Fruit fly (Drosophila melanogaster) whole organism, embryonic: ENCODE measurements around the gene uif.

Experiments
- Atf6 ChIP-seq: fragments of 200-800 bp; sonication (Bioruptor generic); IDR thresholded peaks from 2 replicates; pipeline ENCODE4 v1.3.6; 2022; ENCODE audit warnings: missing biosample characterization, missing genetic modification characterization
- CG10147 ChIP-seq: fragments of 200-800 bp; sonication (Bioruptor generic); optimal IDR thresholded peaks from 2 replicates; lab custom pipeline; 2019; ENCODE audit warnings: missing biosample characterization, mild to moderate bottlenecking, missing genetic modification characterization, moderate library complexity
- CG10431 ChIP-seq: fragments of 200-800 bp; sonication (Bioruptor generic); optimal IDR thresholded peaks from 3 replicates; lab custom pipeline; 2018; ENCODE audit warnings: missing biosample characterization, mild to moderate bottlenecking, missing genetic modification characterization
- CG10462 ChIP-seq: fragments of 200-800 bp; sonication (Bioruptor generic); optimal IDR thresholded peaks from 2 replicates; lab custom pipeline; 2016; ENCODE audit warnings: missing biosample characterization, missing genetic modification characterization
- CG10543 ChIP-seq: fragments of 200-800 bp; sonication (Bioruptor generic); optimal IDR thresholded peaks from 3 replicates; lab custom pipeline; 2017; ENCODE audit warnings: missing biosample characterization, mild to moderate bottlenecking, missing genetic modification characterization, moderate library complexity
- CG10654 ChIP-seq: fragments of 200-800 bp; sonication (Bioruptor generic); optimal IDR thresholded peaks from 2 replicates; lab custom pipeline; 2016; ENCODE audit warnings: missing biosample characterization, missing genetic modification characterization
- CG11085 ChIP-seq: fragments of 200-800 bp; sonication (Bioruptor generic); IDR thresholded peaks from 2 replicates; pipeline ENCODE4 v1.3.6; 2022; ENCODE audit warnings: missing biosample characterization, missing genetic modification characterization
- CG14710 ChIP-seq: fragments of 200-800 bp; sonication (Bioruptor generic); optimal IDR thresholded peaks from 3 replicates; lab custom pipeline; 2019; ENCODE audit warnings: missing biosample characterization, mild to moderate bottlenecking, missing genetic modification characterization, moderate library complexity
- CG1792 ChIP-seq: fragments of 200-800 bp; sonication (Bioruptor generic); optimal IDR thresholded peaks from 2 replicates; lab custom pipeline; 2016; ENCODE audit warnings: missing biosample characterization, missing genetic modification characterization
- CG2120 ChIP-seq: fragments of 200-800 bp; sonication (Bioruptor generic); optimal IDR thresholded peaks from 3 replicates; lab custom pipeline; 2016; ENCODE audit warnings: missing biosample characterization, missing genetic modification characterization
- CG2129 ChIP-seq: fragments of 200-800 bp; sonication (Bioruptor generic); IDR thresholded peaks from 2 replicates; pipeline ENCODE4 v1.3.6; 2022; ENCODE audit warnings: missing biosample characterization, missing genetic modification characterization; ENCODE audit not compliant: partially characterized antibody
- CG30020 ChIP-seq: fragments of 200-800 bp; optimal IDR thresholded peaks from 2 replicates; lab custom pipeline; 2019; ENCODE audit warnings: missing biosample characterization, mild to moderate bottlenecking, missing genetic modification characterization, moderate library complexity
- CG30403 ChIP-seq: fragments of 200-800 bp; sonication (Bioruptor generic); optimal IDR thresholded peaks from 3 replicates; lab custom pipeline; 2016; ENCODE audit warnings: missing biosample characterization, missing genetic modification characterization
- CG4617 ChIP-seq: fragments of 200-800 bp; sonication (Bioruptor generic); optimal IDR thresholded peaks from 3 replicates; lab custom pipeline; 2016; ENCODE audit warnings: missing biosample characterization, missing genetic modification characterization, borderline replicate concordance
- CG7928 ChIP-seq: fragments of 200-800 bp; sonication (Bioruptor generic); optimal IDR thresholded peaks from 2 replicates; lab custom pipeline; 2017; ENCODE audit warnings: missing biosample characterization, mild to moderate bottlenecking, missing genetic modification characterization
- CG9932 ChIP-seq: fragments of 200-800 bp; sonication (Bioruptor generic); IDR thresholded peaks from 2 replicates; pipeline ENCODE4 v1.3.6; 2022; ENCODE audit warnings: missing biosample characterization, missing genetic modification characterization
- CHES-1-like ChIP-seq: fragments of 200-800 bp; sonication (Bioruptor generic); optimal IDR thresholded peaks from 2 replicates; lab custom pipeline; 2016; ENCODE audit warnings: missing biosample characterization, missing genetic modification characterization
- CrebB ChIP-seq: fragments of 200-800 bp; sonication (Bioruptor generic); optimal IDR thresholded peaks from 3 replicates; lab custom pipeline; 2018; ENCODE audit warnings: missing biosample characterization, mild to moderate bottlenecking, missing genetic modification characterization
- D19A ChIP-seq: fragments of 200-800 bp; optimal IDR thresholded peaks from 3 replicates; lab custom pipeline; 2019; ENCODE audit warnings: missing biosample characterization, mild to moderate bottlenecking, missing genetic modification characterization, moderate library complexity
- Dbx ChIP-seq: fragments of 200-800 bp; sonication (Bioruptor generic); IDR thresholded peaks from 3 replicates; pipeline ENCODE4 v1.3.6; 2022; ENCODE audit warnings: missing biosample characterization, missing genetic modification characterization
- E2f2 ChIP-seq: fragments of 200-800 bp; sonication (Bioruptor generic); IDR thresholded peaks from 2 replicates; pipeline ENCODE4 v1.3.6; 2022; ENCODE audit warnings: missing biosample characterization, missing genetic modification characterization
- GATAe ChIP-seq: fragments of 200-800 bp; sonication (Bioruptor generic); conservative IDR thresholded peaks from 2 replicates; pipeline ENCODE4 v1.3.6; 2022; ENCODE audit warnings: missing biosample characterization, missing genetic modification characterization
- H2.0 ChIP-seq: fragments of 200-800 bp; sonication (Bioruptor generic); IDR thresholded peaks from 2 replicates; pipeline ENCODE4 v1.3.6; 2022; ENCODE audit warnings: missing biosample characterization, missing genetic modification characterization
- HmgZ ChIP-seq: fragments of 200-800 bp; sonication (Bioruptor generic); optimal IDR thresholded peaks from 2 replicates; lab custom pipeline; 2018; ENCODE audit warnings: missing biosample characterization, mild to moderate bottlenecking, missing genetic modification characterization
- Hmr ChIP-seq: fragments of 200-800 bp; sonication (Bioruptor generic); optimal IDR thresholded peaks from 3 replicates; lab custom pipeline; 2017; ENCODE audit warnings: mild to moderate bottlenecking, missing biosample characterization, missing genetic modification reagents, missing genetic modification characterization
- MESR4 ChIP-seq: fragments of 200-800 bp; sonication (Bioruptor generic); optimal IDR thresholded peaks from 2 replicates; lab custom pipeline; 2018; ENCODE audit warnings: missing biosample characterization, mild to moderate bottlenecking, missing genetic modification characterization, moderate library complexity
- Med ChIP-seq: fragments of 200-800 bp; sonication (Bioruptor generic); peaks from one replicate; lab custom pipeline; 2016; ENCODE audit warnings: missing biosample characterization, missing genetic modification characterization, mild to moderate bottlenecking, inconsistent platforms, moderate library complexity
- NFAT ChIP-seq: fragments of 200-800 bp; sonication (Bioruptor generic); IDR thresholded peaks from 2 replicates; pipeline ENCODE4 v1.3.6; 2022; ENCODE audit warnings: missing biosample characterization, missing genetic modification characterization
- Vsx1 ChIP-seq: fragments of 200-800 bp; sonication (Bioruptor generic); optimal IDR thresholded peaks from 2 replicates; lab custom pipeline; 2017; ENCODE audit warnings: missing biosample characterization, mild to moderate bottlenecking, missing genetic modification characterization, missing genetic modification reagents
- al ChIP-seq: fragments of 200-800 bp; sonication (Bioruptor generic); IDR thresholded peaks from 2 replicates; pipeline ENCODE4 v1.3.6; 2022; ENCODE audit warnings: missing biosample characterization, missing genetic modification characterization
- ap ChIP-seq: fragments of 200-800 bp; sonication (Bioruptor generic); IDR thresholded peaks from 2 replicates; pipeline ENCODE4 v1.3.6; 2022; ENCODE audit warnings: missing biosample characterization, missing genetic modification characterization
- cas ChIP-seq: fragments of 200-800 bp; sonication (Bioruptor generic); IDR thresholded peaks from 2 replicates; pipeline ENCODE4 v1.3.6; 2022; ENCODE audit warnings: missing biosample characterization, missing genetic modification characterization
- cg ChIP-seq: fragments of 200-800 bp; sonication (Bioruptor generic); optimal IDR thresholded peaks from 3 replicates; lab custom pipeline; 2019; ENCODE audit warnings: missing biosample characterization, mild to moderate bottlenecking, missing genetic modification characterization, moderate library complexity
- crc ChIP-seq: fragments of 200-800 bp; sonication (Bioruptor generic); optimal IDR thresholded peaks from 2 replicates; lab custom pipeline; 2016; ENCODE audit warnings: missing biosample characterization, missing genetic modification characterization
- croc ChIP-seq: fragments of 200-800 bp; sonication (Bioruptor generic); conservative IDR thresholded peaks from 3 replicates; pipeline ENCODE4 v1.3.6; 2022; ENCODE audit warnings: missing biosample characterization, missing genetic modification characterization
- dati ChIP-seq: fragments of 200-800 bp; sonication (Bioruptor generic); IDR thresholded peaks from 2 replicates; pipeline ENCODE4 v1.3.6; 2022; ENCODE audit warnings: missing biosample characterization, missing genetic modification characterization
- eyg ChIP-seq: fragments of 200-800 bp; sonication (Bioruptor generic); optimal IDR thresholded peaks from 3 replicates; lab custom pipeline; 2016; ENCODE audit warnings: missing biosample characterization, missing genetic modification characterization
- jigr1 ChIP-seq: fragments of 200-800 bp; sonication (Bioruptor generic); IDR thresholded peaks from 3 replicates; pipeline ENCODE4 v1.3.6; 2022; ENCODE audit warnings: missing biosample characterization, missing genetic modification characterization
- kay ChIP-seq: fragments of 200-800 bp; sonication (Bioruptor generic); optimal IDR thresholded peaks from 2 replicates; lab custom pipeline; 2016; ENCODE audit warnings: missing biosample characterization, missing genetic modification characterization
- klu ChIP-seq: fragments of 200-800 bp; sonication (Bioruptor generic); IDR thresholded peaks from 2 replicates; pipeline ENCODE4 v1.3.6; 2022; ENCODE audit warnings: missing biosample characterization, missing genetic modification characterization
- knrl ChIP-seq: fragments of 200-800 bp; sonication (Bioruptor generic); IDR thresholded peaks from 3 replicates; pipeline ENCODE4 v1.3.6; 2022; ENCODE audit warnings: missing biosample characterization, missing genetic modification characterization; ENCODE audit not compliant: partially characterized antibody
- pho ChIP-seq: fragments of 200-800 bp; sonication (Bioruptor generic); optimal IDR thresholded peaks from 2 replicates; lab custom pipeline; 2016; ENCODE audit warnings: missing biosample characterization, missing genetic modification characterization
- phol ChIP-seq: fragments of 200-800 bp; sonication (Bioruptor generic); optimal IDR thresholded peaks from 3 replicates; lab custom pipeline; 2018; ENCODE audit warnings: missing biosample characterization, mild to moderate bottlenecking, missing genetic modification characterization, moderate library complexity
- pnt ChIP-seq: fragments of 200-800 bp; sonication (Bioruptor generic); optimal IDR thresholded peaks from 3 replicates; lab custom pipeline; 2016; ENCODE audit warnings: missing biosample characterization, missing genetic modification characterization
- prd ChIP-seq, 3 experiments: fragments of >200 bp in 2 of 3; fragments of 200-800 bp in 1 of 3; sonication (Bioruptor generic) in 1 of 3; optimal IDR thresholded peaks in 2 of 3; IDR thresholded peaks in 1 of 3; 2 replicates in 2 of 3; 3 replicates in 1 of 3; pipeline versions ENCODE4 v1.3.6 to Lab custom; 2017 to 2022; ENCODE audit warnings: missing biosample characterization in 1 of 3, missing genetic modification characterization in 1 of 3
- schlank ChIP-seq: fragments of 200-800 bp; sonication (Bioruptor generic); optimal IDR thresholded peaks from 2 replicates; lab custom pipeline; 2018; ENCODE audit warnings: missing biosample characterization, mild to moderate bottlenecking, missing genetic modification characterization
- sob ChIP-seq: fragments of 200-800 bp; sonication (Bioruptor generic); IDR thresholded peaks from 2 replicates; pipeline ENCODE4 v1.3.6; 2022; ENCODE audit warnings: missing biosample characterization, missing genetic modification characterization
- ssp ChIP-seq: fragments of 200-800 bp; sonication (Bioruptor generic); IDR thresholded peaks from 2 replicates; pipeline ENCODE4 v1.3.6; 2022; ENCODE audit warnings: missing biosample characterization, missing genetic modification characterization
- stwl ChIP-seq: fragments of 200-800 bp; sonication (Bioruptor generic); optimal IDR thresholded peaks from 3 replicates; lab custom pipeline; 2018; ENCODE audit warnings: missing biosample characterization, mild to moderate bottlenecking, missing genetic modification characterization, moderate library complexity
- tio ChIP-seq: fragments of 200-800 bp; sonication (Bioruptor generic); optimal IDR thresholded peaks from 2 replicates; lab custom pipeline; 2017; ENCODE audit warnings: missing biosample characterization, missing genetic modification characterization, inconsistent platforms

Gene uif

DNA sequence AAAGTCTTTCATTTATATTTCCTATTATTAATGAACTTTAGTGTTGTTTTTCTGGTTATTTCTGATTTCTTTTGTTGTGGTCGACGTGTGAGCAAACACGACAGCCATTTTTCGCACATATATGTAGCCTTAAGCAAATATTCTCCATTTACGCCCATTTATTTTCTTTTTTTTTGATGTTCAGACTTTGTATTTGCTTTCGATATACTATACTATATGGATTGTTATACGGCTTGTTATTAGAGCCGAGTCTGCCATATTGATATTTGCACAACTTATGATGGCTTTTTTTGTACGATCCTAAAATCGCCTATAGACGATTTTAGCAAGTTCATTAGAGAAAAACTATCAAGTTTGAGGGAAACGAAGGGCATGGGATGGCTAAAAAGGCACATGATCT lies 37.5 kb upstream of the uif start (continued):
- TF ChIP-seq jigr1, result no peak
- no peak for TF ChIP-seq CG10431 (GFP tag; lab: Kevin White, UChicago)
- TF ChIP-seq phol (tag; lab: Kevin White, UChicago), result no peak
- TF ChIP-seq Hmr (GFP tag; lab: Kevin White, UChicago), result peak; percentile 60
- TF ChIP-seq CG10462 (GFP tag; lab: Kevin White, UChicago), result no peak
- TF ChIP-seq CG30403 (GFP tag; lab: Kevin White, UChicago), result no peak
- peak; percentile 44; the same call in 1 of the 2 replicates for TF ChIP-seq sob (GFP tag; lab: Robert Waterston, UW)
- peak; percentile 29; the same call in 1 of the 2 replicates for TF ChIP-seq CG11085 (GFP tag; lab: Robert Waterston, UW)
- TF ChIP-seq Atf6, result peak; percentile 55
- peak; percentile 55 for TF ChIP-seq Med (GFP tag; lab: Kevin White, UChicago)
- 0 out of 2 replicates have a peak, but pooled peaks have one; percentile 11 for TF ChIP-seq cas
- peak; percentile 4 for TF ChIP-seq schlank (tag; lab: Kevin White, UChicago)
- peak; percentile 28; the same call in 1 of the 2 replicates for TF ChIP-seq al
- TF ChIP-seq knrl (GFP tag; lab: Robert Waterston, UW), result no peak
- peak; percentile 43 for TF ChIP-seq CG9932
- TF ChIP-seq ap (GFP tag; lab: Robert Waterston, UW), result no peak
- peak; percentile 59 for TF ChIP-seq CG10543 (GFP tag; lab: Kevin White, UChicago)
- TF ChIP-seq CHES-1-like (GFP tag; lab: Kevin White, UChicago), result peak; percentile 1
- no peak for TF ChIP-seq CG1792 (GFP tag; lab: Kevin White, UChicago)
- no peak for TF ChIP-seq CG4617 (GFP tag; lab: Kevin White, UChicago)
- TF ChIP-seq NFAT (GFP tag; lab: Robert Waterston, UW), result no peak
- TF ChIP-seq CG2120 (GFP tag; lab: Kevin White, UChicago), result peak; percentile 67
- peak; percentile 22 for TF ChIP-seq pho (GFP tag; lab: Kevin White, UChicago)
- TF ChIP-seq klu, result no peak
- TF ChIP-seq cg, result no peak
- TF ChIP-seq Dbx, result peak; percentile 62
- TF ChIP-seq kay (GFP tag; lab: Kevin White, UChicago), result no peak
- TF ChIP-seq HmgZ (tag; lab: Kevin White, UChicago), result peak; percentile 1
- TF ChIP-seq CG30020 (tag; lab: Kevin White, UChicago), result no peak
- no peak for TF ChIP-seq CG10147

DNA sequence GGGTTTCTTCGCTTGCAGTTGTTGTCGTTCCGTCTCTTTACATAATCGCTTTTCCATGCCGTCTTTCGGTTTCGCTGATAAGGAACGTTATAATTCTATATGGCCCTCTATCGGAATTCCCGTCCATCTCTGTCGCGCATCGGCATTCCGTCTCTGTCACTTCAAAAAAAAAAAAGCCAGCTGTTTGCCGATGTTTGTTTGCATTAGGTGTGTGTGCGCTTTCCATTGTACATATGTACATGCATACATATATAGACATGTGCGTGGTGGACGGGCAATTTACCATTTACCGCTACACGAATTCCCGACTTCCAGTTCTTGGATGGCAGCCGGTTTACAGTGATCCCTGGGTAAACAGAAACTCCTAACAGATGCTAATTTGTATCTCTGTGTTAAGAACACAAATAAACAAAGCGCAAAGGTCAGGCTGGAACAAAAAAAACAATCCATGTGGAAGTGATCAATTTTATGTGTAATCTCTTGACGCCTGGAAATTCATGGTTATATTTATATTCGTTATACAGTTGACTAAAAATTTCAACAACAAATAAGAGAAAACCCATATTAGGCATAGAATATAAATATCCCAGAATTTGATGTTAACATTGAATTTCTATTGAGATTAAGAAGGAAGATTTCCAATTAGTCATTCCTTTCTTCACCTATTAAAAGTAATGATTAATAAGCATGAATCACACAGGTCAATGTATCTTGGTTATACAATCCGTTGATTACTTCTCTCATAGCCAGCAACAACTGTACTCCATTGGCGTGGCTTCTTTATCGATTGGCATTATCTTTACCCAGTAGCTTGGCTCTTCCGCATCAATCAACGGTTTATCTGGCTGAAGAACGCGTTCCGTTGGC lies 33.1 kb upstream of the uif start:
- TF ChIP-seq E2f2 (GFP tag; lab: Robert Waterston, UW) (no peak), CG10654 (no peak), D19A (tag; lab: Kevin White, UChicago) (no peak), eyg (GFP tag; lab: Kevin White, UChicago) (no peak), CG2129 (GFP tag; lab: Robert Waterston, UW) (no peak), tio (GFP tag; lab: Kevin White, UChicago) (peak; percentile 25), crc (no peak), GATAe (GFP tag; lab: Robert Waterston, UW) (no peak), dati (no peak), pnt (GFP tag; lab: Kevin White, UChicago) (no peak), Vsx1 (GFP tag; lab: Kevin White, UChicago) (peak; percentile 71), CG2120 (GFP tag; lab: Kevin White, UChicago) (peak; percentile 35), croc (GFP tag; lab: Robert Waterston, UW) (no peak), MESR4 (no peak), H2.0 (GFP tag; lab: Robert Waterston, UW) (no peak), prd (optimal IDR thresholded peaks at IDR 0.05; lab: Kevin White, UChicago) (no peak), prd (GFP tag; IDR thresholded peaks at IDR 0.05; lab: Robert Waterston, UW) (peak; percentile 49), ssp (GFP tag; lab: Robert Waterston, UW) (no peak), stwl (tag; lab: Kevin White, UChicago) (no peak), CrebB (peak; percentile 28), CG14710 (no peak), CG7928 (GFP tag; lab: Kevin White, UChicago) (no peak), klu (no peak)
